Worm (Caenorhabditis elegans) whole organism, young adult: ENCODE results near the gene efn-3.

Experiments
- B0035.1 ChIP-seq: sonication (generic microtip); optimal IDR thresholded peaks from 2 replicates; lab custom pipeline; 2016; ENCODE audit warnings: missing genetic modification characterization, mild to moderate bottlenecking, missing compliant biosample characterization, missing genotype, missing genetic modification reagents
- B0261.1 ChIP-seq: sonication (generic microtip); optimal IDR thresholded peaks from 2 replicates; lab custom pipeline; 2016; ENCODE audit warnings: mild to moderate bottlenecking, missing genetic modification characterization, moderate library complexity, missing compliant biosample characterization
- F10E7.11 ChIP-seq: sonication (generic microtip); optimal IDR thresholded peaks from 2 replicates; lab custom pipeline; 2017; ENCODE audit warnings: mild to moderate bottlenecking, missing genetic modification characterization, moderate library complexity, missing compliant biosample characterization
- F23B12.7 ChIP-seq: sonication (generic microtip); optimal IDR thresholded peaks from 2 replicates; lab custom pipeline; 2017; ENCODE audit warnings: missing genetic modification characterization, mild to moderate bottlenecking, missing compliant biosample characterization, antibody characterized with exemption, moderate library complexity; ENCODE audit not compliant: insufficient read depth
- F49E8.2 ChIP-seq: sonication (generic microtip); optimal IDR thresholded peaks from 3 replicates; lab custom pipeline; 2017; ENCODE audit warnings: missing genetic modification characterization, mild to moderate bottlenecking, missing compliant biosample characterization, antibody characterized with exemption, moderate library complexity; ENCODE audit not compliant: insufficient read depth
- K12H6.12 ChIP-seq: fragments of 200-800 bp; sonication (Bioruptor generic); optimal IDR thresholded peaks from 2 replicates; lab custom pipeline; 2018; ENCODE audit warnings: mild to moderate bottlenecking, missing genetic modification characterization, missing compliant biosample characterization
- Y53F4B.3 ChIP-seq: fragments of 200-800 bp; sonication (Bioruptor generic); IDR thresholded peaks from 2 replicates; pipeline ENCODE4 v1.3.6; 2022; ENCODE audit warnings: missing genetic modification reagents, missing genetic modification characterization, missing compliant biosample characterization
- Y53G8AR.9 ChIP-seq: fragments of 200-800 bp; sonication (Bioruptor generic); conservative IDR thresholded peaks from 2 replicates; pipeline ENCODE4 v1.3.6; 2022; ENCODE audit warnings: missing genetic modification reagents, missing genetic modification characterization, missing compliant biosample characterization
- ceh-58 ChIP-seq: fragments of 200-800 bp; sonication (Bioruptor generic); IDR thresholded peaks from 2 replicates; pipeline ENCODE4 v1.3.6; 2022; ENCODE audit warnings: missing genetic modification characterization, missing compliant biosample characterization
- ceh-79 ChIP-seq: sonication (generic microtip); optimal IDR thresholded peaks from 2 replicates; lab custom pipeline; 2017; ENCODE audit warnings: mild to moderate bottlenecking, missing genetic modification characterization, missing compliant biosample characterization
- die-1 ChIP-seq: sonication (generic microtip); optimal IDR thresholded peaks from 2 replicates; lab custom pipeline; 2016; ENCODE audit warnings: missing genotype, mild to moderate bottlenecking, missing genetic modification characterization, missing compliant biosample characterization
- dox-1 ChIP-seq: fragments of 200-800 bp; sonication (Bioruptor generic); IDR thresholded peaks from 2 replicates; pipeline ENCODE4 v1.3.6; 2022; ENCODE audit warnings: missing genetic modification reagents, missing genetic modification characterization, missing compliant biosample characterization
- dpff-1 ChIP-seq: sonication (generic microtip); optimal IDR thresholded peaks from 2 replicates; lab custom pipeline; 2017; ENCODE audit warnings: mild to moderate bottlenecking, missing genetic modification characterization, missing compliant biosample characterization
- egrh-3 ChIP-seq: fragments of 200-800 bp; sonication (Bioruptor generic); IDR thresholded peaks from 2 replicates; pipeline ENCODE4 v1.3.6; 2022; ENCODE audit warnings: missing genetic modification reagents, missing genetic modification characterization, missing compliant biosample characterization
- hlh-12 ChIP-seq: sonication (generic microtip); optimal IDR thresholded peaks from 2 replicates; lab custom pipeline; 2016; ENCODE audit warnings: missing genetic modification characterization, missing compliant biosample characterization
- hrde-1 ChIP-seq: sonication (generic microtip); optimal IDR thresholded peaks from 2 replicates; lab custom pipeline; 2016; ENCODE audit warnings: missing genetic modification characterization, mild to moderate bottlenecking, missing compliant biosample characterization, moderate library complexity, missing genotype, missing genetic modification reagents, borderline replicate concordance
- lin-35 ChIP-seq, 3 experiments: fragments of 150-350 bp in 2 of 3; sonication (generic microtip) in 1 of 3; optimal IDR thresholded peaks; 2 replicates each; lab custom pipeline; 2014 to 2018; ENCODE audit warnings: missing biosample characterization in 3 of 3, missing genetic modification characterization in 3 of 3, missing genetic modification reagents in 3 of 3
- madf-8 ChIP-seq: fragments of 200-800 bp; sonication (Bioruptor generic); conservative IDR thresholded peaks from 2 replicates; pipeline ENCODE4 v1.3.6; 2022; ENCODE audit warnings: missing genetic modification reagents, missing genetic modification characterization, missing compliant biosample characterization
- nhr-120 ChIP-seq: fragments of 200-800 bp; sonication (Bioruptor generic); IDR thresholded peaks from 2 replicates; pipeline ENCODE4 v1.3.6; 2022; ENCODE audit warnings: missing genetic modification characterization, missing compliant biosample characterization
- rec-8 ChIP-seq, 2 experiments: sonication (generic microtip); optimal IDR thresholded peaks; 2 replicates each; lab custom pipeline; 2016; ENCODE audit warnings: mild to moderate bottlenecking in 2 of 2, missing genetic modification characterization in 2 of 2, missing genetic modification reagents in 2 of 2, missing genotype in 2 of 2, missing biosample characterization in 1 of 2, missing compliant biosample characterization in 1 of 2, moderate library complexity in 1 of 2
- sdz-38 ChIP-seq: sonication (generic microtip); optimal IDR thresholded peaks from 2 replicates; lab custom pipeline; 2016; ENCODE audit warnings: missing genotype, missing genetic modification characterization, missing compliant biosample characterization
- sea-2 ChIP-seq: fragments of 200-800 bp; sonication (Bioruptor generic); IDR thresholded peaks from 2 replicates; pipeline ENCODE4 v1.3.6; 2022; ENCODE audit warnings: missing genetic modification characterization, missing compliant biosample characterization
- snpc-1.3 ChIP-seq: sonication (generic microtip); optimal IDR thresholded peaks from 2 replicates; lab custom pipeline; 2017; ENCODE audit warnings: missing genetic modification characterization, mild to moderate bottlenecking, missing compliant biosample characterization, antibody characterized with exemption, moderate library complexity, missing genotype, missing genetic modification reagents; ENCODE audit not compliant: insufficient read depth
- snpc-4 ChIP-seq, 5 experiments: fragments of 150-350 bp in 1 of 5; sonication (generic microtip) in 4 of 5; optimal IDR thresholded peaks; 2 replicates each; lab custom pipeline; 2014 to 2018; ENCODE audit warnings: missing genetic modification characterization in 5 of 5, missing biosample characterization in 3 of 5, antibody characterized with exemption in 2 of 5, mild to moderate bottlenecking in 2 of 5, missing compliant biosample characterization in 2 of 5, missing genotype in 2 of 5, moderate library complexity in 2 of 5, missing genetic modification reagents in 1 of 5
- tbp1 ChIP-seq: fragments of 200-800 bp; sonication (Bioruptor generic); optimal IDR thresholded peaks from 2 replicates; lab custom pipeline; 2018; ENCODE audit warnings: mild to moderate bottlenecking, missing genetic modification characterization, missing compliant biosample characterization
- tbx-9 ChIP-seq: sonication (generic microtip); optimal IDR thresholded peaks from 2 replicates; lab custom pipeline; 2016; ENCODE audit warnings: borderline replicate concordance, missing genetic modification characterization, inconsistent platforms, missing compliant biosample characterization
- tlf-1 ChIP-seq: fragments of 200-800 bp; sonication (Bioruptor generic); optimal IDR thresholded peaks from 2 replicates; lab custom pipeline; 2018; ENCODE audit warnings: mild to moderate bottlenecking, missing genetic modification characterization, missing compliant biosample characterization
- zfh-2 ChIP-seq: fragments of 200-800 bp; sonication (Bioruptor generic); conservative IDR thresholded peaks from 2 replicates; pipeline ENCODE4 v1.3.6; 2022; ENCODE audit warnings: missing genetic modification reagents, missing genetic modification characterization, missing compliant biosample characterization
- ztf-18 ChIP-seq: sonication (generic microtip); optimal IDR thresholded peaks from 2 replicates; lab custom pipeline; 2016; ENCODE audit warnings: missing genotype, mild to moderate bottlenecking, missing genetic modification characterization, missing compliant biosample characterization
- ztf-3 ChIP-seq: fragments of 200-800 bp; sonication (Bioruptor generic); optimal IDR thresholded peaks from 2 replicates; lab custom pipeline; 2018; ENCODE audit warnings: mild to moderate bottlenecking, missing genetic modification characterization, missing compliant biosample characterization

The efn-3 gene

DNA sequence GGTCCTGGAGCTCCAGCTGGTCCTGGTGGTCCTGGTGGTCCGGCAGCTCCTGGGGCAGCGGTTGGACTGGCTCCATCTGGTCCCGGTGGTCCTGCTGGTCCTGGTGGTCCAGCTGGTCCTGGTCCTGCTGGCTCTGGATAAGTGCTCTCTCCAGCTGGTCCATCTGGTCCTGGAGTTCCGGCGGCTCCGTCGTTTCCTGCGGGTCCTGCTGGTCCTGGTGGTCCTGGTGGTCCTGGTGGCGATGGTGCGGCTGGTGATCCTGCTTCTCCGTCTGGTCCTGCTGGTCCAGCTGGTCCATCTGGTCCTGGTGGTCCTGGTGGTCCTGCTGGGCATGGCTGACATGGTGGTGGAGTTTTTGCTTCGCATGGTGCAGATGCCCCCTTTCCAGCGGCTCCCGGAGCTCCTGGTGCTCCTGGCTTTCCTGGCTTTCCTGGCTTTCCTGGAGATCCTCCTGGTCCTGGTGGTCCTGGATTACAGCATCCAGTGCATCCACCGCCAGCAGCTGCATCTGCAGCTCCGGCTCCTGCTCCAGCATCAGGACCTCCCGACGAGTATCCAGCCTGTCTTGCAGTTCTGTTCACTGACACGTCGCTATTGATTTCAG is 33.1 kb upstream of the efn-3 start:
- TF ChIP-seq zfh-2 (peak; percentile 92), nhr-120 (GFP tag; lab: Robert Waterston, UW) (0 out of 2 replicates have a peak, but pooled peaks have one; percentile 4), egrh-3 (peak; percentile 97), lin-35 (GFP tag; optimal IDR thresholded peaks at IDR 0.05; lab: Kevin White, UChicago) (no peak)

DNA sequence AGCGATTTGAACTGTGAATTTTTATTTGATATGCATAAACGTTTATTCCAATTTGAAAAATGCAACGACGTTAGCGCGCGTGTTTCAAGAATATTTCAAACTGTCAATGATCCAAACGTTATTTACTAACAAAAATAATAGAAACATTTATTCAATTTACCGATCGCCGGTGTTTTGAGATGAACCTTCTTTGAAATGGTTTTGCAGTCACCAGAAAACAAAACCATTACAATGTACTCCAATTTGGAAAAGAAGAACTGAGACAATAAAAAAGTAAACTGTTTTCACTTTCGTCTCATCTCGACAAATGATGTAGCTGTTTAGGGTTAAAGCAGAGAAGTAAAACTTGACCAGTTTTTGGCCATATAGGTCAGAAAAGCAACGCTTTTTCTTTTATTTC is 30.0 kb upstream of the efn-3 start, which contains the start of gene H06A10.1:
TSS of gene H06A10.1 (plus strand) at position 301 of the 400 bp plus-strand sequence.
- no peak for TF ChIP-seq B0035.1 (tag; lab: Kevin White, UChicago)
- no peak for TF ChIP-seq tbx-9 (tag; lab: Kevin White, UChicago)
- TF ChIP-seq hrde-1 (tag; lab: Kevin White, UChicago) = no peak
- no peak for TF ChIP-seq ztf-18 (tag; lab: Kevin White, UChicago)
- no peak for TF ChIP-seq ceh-58
- no peak for TF ChIP-seq B0261.1 (tag; lab: Kevin White, UChicago)
- no peak for TF ChIP-seq snpc-1.3 (tag; lab: Kevin White, UChicago)
- TF ChIP-seq dpff-1 (tag; lab: Kevin White, UChicago) = no peak
- TF ChIP-seq hlh-12 (tag; lab: Kevin White, UChicago) = no peak
- no peak for TF ChIP-seq Y53F4B.3
- no peak for TF ChIP-seq ceh-79
- no peak for TF ChIP-seq ztf-3 (GFP tag; lab: Kevin White, UChicago)
- TF ChIP-seq rec-8 (tag; optimal IDR thresholded peaks at IDR 0.05; lab: Kevin White, UChicago) = no peak
- TF ChIP-seq sdz-38 (tag; lab: Kevin White, UChicago) = no peak
- TF ChIP-seq tbp1 (GFP tag; lab: Kevin White, UChicago) = no peak
- no peak for TF ChIP-seq die-1 (tag; lab: Kevin White, UChicago)

DNA sequence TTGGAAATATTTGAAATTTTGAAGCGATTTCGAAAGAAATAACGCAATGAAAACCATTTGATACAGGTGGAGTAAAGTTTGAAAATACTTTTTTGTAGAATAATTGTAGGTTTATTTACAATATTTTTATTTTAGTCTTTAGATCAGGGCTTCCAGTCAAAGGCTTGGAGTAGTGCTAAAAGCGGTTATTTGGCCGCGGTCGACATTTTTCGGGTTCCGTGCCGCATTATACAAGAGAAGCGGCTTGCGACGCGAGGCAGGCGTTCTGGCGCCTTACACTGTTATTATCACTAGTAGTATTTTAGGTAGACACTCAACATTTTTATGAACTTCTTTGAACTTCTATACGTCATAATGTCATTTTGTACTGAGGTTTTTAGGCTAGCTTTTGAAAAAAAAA is 29.2 kb upstream of the efn-3 start:
- TF ChIP-seq snpc-4 (GFP tag; optimal IDR thresholded peaks at IDR 0.05; lab: Kevin White, UChicago) (no peak), snpc-4 (tag; optimal IDR thresholded peaks at IDR 0.05; lab: Kevin White, UChicago) (peak in 3 of 4 experiments; percentile 33 to 76 (median 73)), F23B12.7 (tag; lab: Kevin White, UChicago) (no peak), tlf-1 (GFP tag; lab: Kevin White, UChicago) (no peak)

DNA sequence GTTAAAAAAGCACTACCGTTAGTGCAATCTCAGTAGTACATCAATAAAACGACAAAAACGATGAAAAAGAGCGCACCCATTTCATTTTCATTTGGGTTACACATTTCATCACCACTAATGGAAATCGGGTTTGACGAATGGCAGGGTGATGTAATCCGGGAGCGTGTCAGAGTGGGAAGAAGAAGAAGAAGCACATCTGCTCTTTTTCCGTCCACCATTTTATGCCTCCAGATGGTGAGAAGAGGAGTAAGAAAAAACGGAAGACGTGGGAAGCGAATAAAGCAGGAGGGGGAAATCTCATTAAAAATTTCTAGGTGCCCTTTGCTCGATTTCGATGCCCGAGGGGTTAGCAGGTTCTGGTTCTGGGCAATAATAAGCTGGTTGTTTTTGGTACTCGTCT is 28.8 kb upstream of the efn-3 start:
- TF ChIP-seq ztf-18 (tag; lab: Kevin White, UChicago) = no peak
- no peak for TF ChIP-seq madf-8
- no peak for TF ChIP-seq F10E7.11 (tag; lab: Kevin White, UChicago)
- TF ChIP-seq Y53F4B.3 = no peak
- TF ChIP-seq K12H6.12 (tag; lab: Kevin White, UChicago) = no peak
- TF ChIP-seq dox-1 (GFP tag; lab: Robert Waterston, UW) = no peak

DNA sequence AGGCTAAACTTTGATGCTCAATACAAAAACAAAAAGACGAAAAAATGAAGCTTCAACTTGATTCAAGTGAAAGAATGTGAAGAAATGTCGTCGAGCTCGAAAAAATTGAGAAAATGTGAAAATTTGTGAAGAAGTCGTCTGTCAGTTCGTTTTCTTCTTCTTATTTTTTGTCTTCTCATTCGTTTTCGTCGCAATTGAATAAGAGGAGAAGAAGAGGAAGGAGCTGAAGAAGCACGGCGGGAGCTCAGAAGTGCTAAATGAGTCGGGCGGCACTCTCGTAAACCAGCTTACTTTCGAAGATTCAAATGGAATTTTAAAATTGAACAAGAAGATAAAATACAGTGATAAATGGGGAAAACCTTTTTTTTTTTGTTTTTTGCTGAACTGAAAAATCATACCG is 27.9 kb upstream of the efn-3 start:
- no peak for TF ChIP-seq sea-2
- TF ChIP-seq F10E7.11 (tag; lab: Kevin White, UChicago) = no peak
- no peak for TF ChIP-seq Y53G8AR.9 (GFP tag; lab: Robert Waterston, UW)
- TF ChIP-seq F49E8.2 = no peak
- TF ChIP-seq, all 124 proteins: peak for 0
